Worm (Caenorhabditis elegans) whole organism, late embryonic: Measurements from ENCODE around the gene fipr-14.

ENCODE experiments used
- K02D7.2 ChIP-seq: sonication (generic microtip); optimal IDR thresholded peaks from 2 replicates; lab custom pipeline; 2017; ENCODE audit warnings: mild to moderate bottlenecking, missing genetic modification characterization, missing compliant biosample characterization
- ceh-9 ChIP-seq: sonication (generic microtip); optimal IDR thresholded peaks from 2 replicates; lab custom pipeline; 2016; ENCODE audit warnings: mild to moderate bottlenecking, missing genetic modification characterization, inconsistent platforms, missing compliant biosample characterization
- nhr-11 ChIP-seq: fragments of 150-350 bp; optimal IDR thresholded peaks from 2 replicates; lab custom pipeline; 2014; ENCODE audit warnings: missing biosample characterization, missing genetic modification characterization
- npax-4 ChIP-seq: sonication (generic microtip); optimal IDR thresholded peaks from 2 replicates; lab custom pipeline; 2016; ENCODE audit warnings: missing genetic modification characterization, missing compliant biosample characterization

DNA sequence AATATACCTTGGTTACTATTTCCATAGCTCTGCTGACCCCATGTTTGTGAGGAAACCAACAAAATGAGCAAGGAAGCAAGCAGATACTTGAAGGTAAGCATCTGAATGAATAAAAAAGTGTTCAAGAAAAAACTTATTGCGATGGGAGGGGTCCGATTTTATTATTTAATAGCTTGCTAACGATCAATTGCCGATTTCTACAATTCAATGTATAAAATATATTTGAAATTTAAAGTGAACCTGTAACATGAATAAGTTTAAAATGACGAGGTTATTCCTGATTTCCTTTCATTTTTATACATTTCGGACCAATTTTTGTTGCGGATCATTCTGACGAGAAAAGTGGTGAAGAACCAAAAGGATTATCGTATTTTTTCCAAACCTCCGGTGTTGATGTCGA, 19.6 kb downstream of the fipr-14 start, which contains the start of gene srlf-13:
- no peak for TF ChIP-seq nhr-11 (tag; lab: Kevin White, UChicago)
- TF ChIP-seq K02D7.2 (tag; lab: Kevin White, UChicago), result no peak
- no peak for TF ChIP-seq ceh-9 (tag; lab: Kevin White, UChicago)
- no peak for TF ChIP-seq npax-4 (tag; lab: Kevin White, UChicago)
